Fruit fly (Drosophila melanogaster) whole organism, embryonic: ENCODE measurements around the gene morgue.

Experiments
- Atf6 ChIP-seq: fragments of 200-800 bp; sonication (Bioruptor generic); IDR thresholded peaks from 2 replicates; pipeline ENCODE4 v1.3.6; 2022; ENCODE audit warnings: missing biosample characterization, missing genetic modification characterization
- B-H1 ChIP-seq: fragments of 200-800 bp; sonication (Bioruptor generic); IDR thresholded peaks from 3 replicates; pipeline ENCODE4 v1.3.6; 2022; ENCODE audit warnings: missing biosample characterization, missing genetic modification characterization
- C15 ChIP-seq: fragments of 200-800 bp; sonication (Bioruptor generic); IDR thresholded peaks from 3 replicates; pipeline ENCODE4 v1.3.6; 2022; ENCODE audit warnings: missing biosample characterization, missing genetic modification characterization
- CG10366 ChIP-seq: fragments of 200-800 bp; sonication (Bioruptor generic); IDR thresholded peaks from 2 replicates; pipeline ENCODE4 v1.3.6; 2022; ENCODE audit warnings: missing biosample characterization, missing genetic modification characterization
- CG10959 ChIP-seq: fragments of 200-800 bp; sonication (Bioruptor generic); IDR thresholded peaks from 2 replicates; pipeline ENCODE4 v1.3.6; 2022; ENCODE audit warnings: missing biosample characterization, missing genetic modification characterization
- CG12769 ChIP-seq: fragments of 200-800 bp; sonication (Bioruptor generic); optimal IDR thresholded peaks from 2 replicates; lab custom pipeline; 2019; ENCODE audit warnings: missing biosample characterization, mild to moderate bottlenecking, missing genetic modification characterization, moderate library complexity
- CG14965 ChIP-seq: fragments of 200-800 bp; sonication (Bioruptor generic); optimal IDR thresholded peaks from 2 replicates; lab custom pipeline; 2016; ENCODE audit warnings: missing biosample characterization, missing genetic modification characterization, borderline replicate concordance
- CG1603 ChIP-seq: fragments of 200-800 bp; sonication (Bioruptor generic); optimal IDR thresholded peaks from 2 replicates; lab custom pipeline; 2019; ENCODE audit warnings: missing biosample characterization, mild to moderate bottlenecking, missing genetic modification characterization, moderate library complexity
- CG1832 ChIP-seq: fragments of 200-800 bp; sonication (Bioruptor generic); optimal IDR thresholded peaks from 2 replicates; lab custom pipeline; 2017; ENCODE audit warnings: missing biosample characterization, mild to moderate bottlenecking, missing genetic modification characterization, inconsistent platforms
- CG42726 ChIP-seq: fragments of 200-800 bp; sonication (Bioruptor generic); IDR thresholded peaks from 2 replicates; pipeline ENCODE4 v1.3.6; 2022; ENCODE audit warnings: missing biosample characterization, missing genetic modification characterization; ENCODE audit not compliant: partially characterized antibody
- CG4820 ChIP-seq: fragments of 200-800 bp; sonication (Bioruptor generic); optimal IDR thresholded peaks from 3 replicates; lab custom pipeline; 2016; ENCODE audit warnings: missing biosample characterization, missing genetic modification characterization
- CG6272 ChIP-seq: fragments of 200-800 bp; sonication (Bioruptor generic); IDR thresholded peaks from 2 replicates; pipeline ENCODE4 v1.3.6; 2022; ENCODE audit warnings: missing biosample characterization, missing genetic modification characterization
- CTCF ChIP-seq: fragments of 200-800 bp; sonication (Bioruptor generic); optimal IDR thresholded peaks from 2 replicates; lab custom pipeline; 2017; ENCODE audit warnings: missing biosample characterization, mild to moderate bottlenecking, missing genetic modification characterization, moderate library complexity
- H2.0 ChIP-seq: fragments of 200-800 bp; sonication (Bioruptor generic); IDR thresholded peaks from 2 replicates; pipeline ENCODE4 v1.3.6; 2022; ENCODE audit warnings: missing biosample characterization, missing genetic modification characterization
- HLH3B ChIP-seq: fragments of 200-800 bp; sonication (Bioruptor generic); IDR thresholded peaks from 2 replicates; pipeline ENCODE4 v1.3.6; 2022; ENCODE audit warnings: missing biosample characterization, missing genetic modification characterization
- Meics ChIP-seq: fragments of 200-800 bp; sonication (Bioruptor generic); optimal IDR thresholded peaks from 2 replicates; lab custom pipeline; 2017; ENCODE audit warnings: missing biosample characterization, mild to moderate bottlenecking, missing genetic modification characterization
- NFAT ChIP-seq: fragments of 200-800 bp; sonication (Bioruptor generic); IDR thresholded peaks from 2 replicates; pipeline ENCODE4 v1.3.6; 2022; ENCODE audit warnings: missing biosample characterization, missing genetic modification characterization
- Nf-YA ChIP-seq: fragments of 200-800 bp; sonication (Bioruptor generic); IDR thresholded peaks from 2 replicates; pipeline ENCODE4 v1.3.6; 2022; ENCODE audit warnings: missing biosample characterization, missing genetic modification characterization
- Optix ChIP-seq: fragments of 200-800 bp; sonication (Bioruptor generic); IDR thresholded peaks from 3 replicates; pipeline ENCODE4 v1.3.6; 2022; ENCODE audit warnings: missing biosample characterization, missing genetic modification characterization
- Pdp1 ChIP-seq, 2 experiments: fragments of 200-800 bp; sonication (Bioruptor generic); optimal IDR thresholded peaks; 3 replicates each; lab custom pipeline; 2016; ENCODE audit warnings: missing biosample characterization in 2 of 2, missing genetic modification characterization in 2 of 2, mild to moderate bottlenecking in 1 of 2, moderate library complexity in 1 of 2
- Rfx ChIP-seq: fragments of 200-800 bp; sonication (Bioruptor generic); IDR thresholded peaks from 2 replicates; pipeline ENCODE4 v1.3.6; 2022; ENCODE audit warnings: missing biosample characterization, missing genetic modification characterization
- Rx ChIP-seq: fragments of 200-800 bp; sonication (Bioruptor generic); IDR thresholded peaks from 2 replicates; pipeline ENCODE4 v1.3.6; 2022; ENCODE audit warnings: missing biosample characterization, missing genetic modification characterization
- Taf1 ChIP-seq: fragments of 200-800 bp; sonication (Bioruptor generic); IDR thresholded peaks from 2 replicates; pipeline ENCODE4 v1.3.6; 2022; ENCODE audit warnings: missing biosample characterization, missing genetic modification characterization
- Xbp1 ChIP-seq: fragments of 200-800 bp; sonication (Bioruptor generic); optimal IDR thresholded peaks from 3 replicates; lab custom pipeline; 2016; ENCODE audit warnings: missing biosample characterization, mild to moderate bottlenecking, missing genetic modification characterization
- amos ChIP-seq: fragments of 200-800 bp; sonication (Bioruptor generic); IDR thresholded peaks from 2 replicates; pipeline ENCODE4 v1.3.6; 2022; ENCODE audit warnings: missing biosample characterization, missing genetic modification characterization; ENCODE audit not compliant: partially characterized antibody
- chinmo ChIP-seq: fragments of 200-800 bp; sonication (Bioruptor generic); IDR thresholded peaks from 4 replicates; pipeline ENCODE4 v1.3.6; 2022; ENCODE audit warnings: missing biosample characterization, missing genetic modification characterization; ENCODE audit not compliant: partially characterized antibody
- ci ChIP-seq: fragments of 200-800 bp; sonication (Bioruptor generic); IDR thresholded peaks from 3 replicates; pipeline ENCODE4 v1.3.6; 2022; ENCODE audit warnings: missing biosample characterization, missing genetic modification characterization
- croc ChIP-seq: fragments of 200-800 bp; sonication (Bioruptor generic); conservative IDR thresholded peaks from 3 replicates; pipeline ENCODE4 v1.3.6; 2022; ENCODE audit warnings: missing biosample characterization, missing genetic modification characterization
- dmrt99B ChIP-seq: fragments of 200-800 bp; sonication (Bioruptor generic); optimal IDR thresholded peaks from 2 replicates; lab custom pipeline; 2018; ENCODE audit warnings: missing biosample characterization, mild to moderate bottlenecking, missing genetic modification characterization, moderate library complexity
- emc ChIP-seq: fragments of 200-800 bp; sonication (Bioruptor generic); optimal IDR thresholded peaks from 2 replicates; lab custom pipeline; 2016; ENCODE audit warnings: missing biosample characterization, missing genetic modification characterization
- klu ChIP-seq: fragments of 200-800 bp; sonication (Bioruptor generic); IDR thresholded peaks from 2 replicates; pipeline ENCODE4 v1.3.6; 2022; ENCODE audit warnings: missing biosample characterization, missing genetic modification characterization
- kni ChIP-seq: fragments of 200-800 bp; sonication (Bioruptor generic); optimal IDR thresholded peaks from 3 replicates; lab custom pipeline; 2017; ENCODE audit warnings: mild to moderate bottlenecking, missing biosample characterization, missing genetic modification reagents, missing genetic modification characterization
- mirr ChIP-seq: fragments of 200-800 bp; sonication (Bioruptor generic); optimal IDR thresholded peaks from 3 replicates; lab custom pipeline; 2018; ENCODE audit warnings: missing biosample characterization, mild to moderate bottlenecking, missing genetic modification characterization
- nmo ChIP-seq: fragments of 200-800 bp; sonication (Bioruptor generic); optimal IDR thresholded peaks from 2 replicates; lab custom pipeline; 2018; ENCODE audit warnings: missing biosample characterization, mild to moderate bottlenecking, missing genetic modification characterization, moderate library complexity
- onecut ChIP-seq: fragments of 200-800 bp; sonication (Bioruptor generic); IDR thresholded peaks from 2 replicates; pipeline ENCODE4 v1.3.6; 2022; ENCODE audit warnings: missing biosample characterization, missing genetic modification characterization
- pan ChIP-seq, 4 experiments: fragments of >200 bp in 3 of 4; fragments of 200-800 bp in 1 of 4; sonication (Bioruptor generic) in 1 of 4; optimal IDR thresholded peaks in 3 of 4; IDR thresholded peaks in 1 of 4; 2 replicates each; pipeline versions ENCODE4 v1.3.6 to Lab custom; 2017 to 2022; ENCODE audit warnings: missing biosample characterization in 2 of 4, missing genetic modification characterization in 2 of 4, mixed read lengths in 1 of 4
- pzg ChIP-seq: fragments of 200-800 bp; sonication (Bioruptor generic); optimal IDR thresholded peaks from 3 replicates; lab custom pipeline; 2018; ENCODE audit warnings: missing biosample characterization, mild to moderate bottlenecking, missing genetic modification characterization, moderate library complexity
- ranshi ChIP-seq: fragments of 200-800 bp; sonication (Bioruptor generic); IDR thresholded peaks from 2 replicates; pipeline ENCODE4 v1.3.6; 2022; ENCODE audit warnings: missing biosample characterization, missing genetic modification characterization
- scrt ChIP-seq: fragments of 200-800 bp; sonication (Bioruptor generic); optimal IDR thresholded peaks from 2 replicates; lab custom pipeline; 2018; ENCODE audit warnings: missing biosample characterization, mild to moderate bottlenecking, missing genetic modification characterization, moderate library complexity
- sisA ChIP-seq: fragments of 200-800 bp; sonication (Bioruptor generic); IDR thresholded peaks from 2 replicates; pipeline ENCODE4 v1.3.6; 2022; ENCODE audit warnings: missing biosample characterization, missing genetic modification characterization
- sr ChIP-seq: fragments of 200-800 bp; sonication (Bioruptor generic); IDR thresholded peaks from 3 replicates; pipeline ENCODE4 v1.3.6; 2022; ENCODE audit warnings: missing biosample characterization, missing genetic modification characterization
- tin ChIP-seq: fragments of 200-800 bp; sonication (Bioruptor generic); optimal IDR thresholded peaks from 3 replicates; lab custom pipeline; 2016; ENCODE audit warnings: missing biosample characterization, missing genetic modification characterization
- tup ChIP-seq: fragments of 200-800 bp; sonication (Bioruptor generic); optimal IDR thresholded peaks from 2 replicates; lab custom pipeline; 2016; ENCODE audit warnings: missing biosample characterization, mild to moderate bottlenecking, missing genetic modification characterization, moderate library complexity
- vfl ChIP-seq: fragments of 200-800 bp; sonication (Bioruptor generic); optimal IDR thresholded peaks from 2 replicates; lab custom pipeline; 2016; ENCODE audit warnings: missing biosample characterization, missing genetic modification characterization
- vvl ChIP-seq: fragments of 200-800 bp; sonication (Bioruptor generic); IDR thresholded peaks from 2 replicates; pipeline ENCODE4 v1.3.6; 2022; ENCODE audit warnings: missing biosample characterization, missing genetic modification characterization

morgue gene

DNA sequence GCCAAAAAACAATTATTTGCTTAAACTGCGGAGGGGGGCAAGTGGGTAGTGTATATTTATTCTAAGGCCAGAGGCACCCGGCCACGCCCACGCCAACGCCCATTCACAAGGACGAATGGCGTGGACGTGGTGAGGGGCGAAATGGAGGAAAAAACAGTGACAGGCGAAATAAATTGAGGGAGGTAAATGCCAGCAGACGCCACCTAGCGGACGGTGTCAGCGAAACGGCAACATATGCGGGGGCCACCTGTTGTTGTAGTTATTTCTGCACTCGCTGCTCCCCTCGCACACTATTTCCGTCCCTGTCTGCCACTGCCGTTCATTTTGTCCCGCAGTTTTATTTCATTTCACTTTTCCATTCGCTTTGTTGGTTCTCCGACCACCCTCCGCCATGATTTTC lies 26.5 kb downstream of the morgue start (continued):
- TF ChIP-seq CG6272 (GFP tag; lab: Robert Waterston, UW) (peak; percentile 38), CTCF (GFP tag; lab: Kevin White, UChicago) (peak; percentile 94), CG42726 (0 out of 2 replicates have a peak, but pooled peaks have one; percentile 60), tin (GFP tag; lab: Kevin White, UChicago) (peak; percentile 18), CG10366 (peak; percentile 38), onecut (peak; percentile 33; the same call in 1 of the 2 replicates), Xbp1 (peak; percentile 1), CG12769 (tag; lab: Kevin White, UChicago) (no peak), Atf6 (GFP tag; lab: Robert Waterston, UW) (0 out of 2 replicates have a peak, but pooled peaks have one; percentile 28), sr (GFP tag; lab: Robert Waterston, UW) (peak; percentile 59; the same call in 1 of the 3 replicates), HLH3B (GFP tag; lab: Robert Waterston, UW) (0 out of 2 replicates have a peak, but pooled peaks have one; percentile 15), amos (GFP tag; lab: Robert Waterston, UW) (no peak), vfl (GFP tag; lab: Kevin White, UChicago) (no peak), pzg (GFP tag; lab: Kevin White, UChicago) (no peak), NFAT (0 out of 2 replicates have a peak, but pooled peaks have one; percentile 23), tup (no peak), Optix (GFP tag; lab: Robert Waterston, UW) (peak; percentile 32; the same call in 1 of the 3 replicates), Rfx (GFP tag; lab: Robert Waterston, UW) (0 out of 2 replicates have a peak, but pooled peaks have one; percentile 8), CG1603 (tag; lab: Kevin White, UChicago) (peak; percentile 25), CG14965 (GFP tag; lab: Kevin White, UChicago) (peak; percentile 96), CG10959 (GFP tag; lab: Robert Waterston, UW) (peak; percentile 34; the same call in 1 of the 2 replicates), dmrt99B (tag; lab: Kevin White, UChicago) (peak; percentile 18), sisA (GFP tag; lab: Robert Waterston, UW) (0 out of 2 replicates have a peak, but pooled peaks have one; percentile 24), C15 (GFP tag; lab: Robert Waterston, UW) (0 out of 3 replicates have a peak, but pooled peaks have one; percentile 31), Taf1 (GFP tag; lab: Robert Waterston, UW) (no peak), pan (optimal IDR thresholded peaks at IDR 0.05; lab: Kevin White, UChicago) (no peak), pan (GFP tag; optimal IDR thresholded peaks at IDR 0.05 in 1 of 2, IDR thresholded peaks at IDR 0.05 in 1 of 2) (peak in 1 of 2 experiments; percentile 31), scrt (GFP tag; lab: Kevin White, UChicago) (peak; percentile 48), klu (GFP tag; lab: Robert Waterston, UW) (no peak), CG4820 (GFP tag; lab: Kevin White, UChicago) (no peak), ranshi (GFP tag; lab: Robert Waterston, UW) (0 out of 2 replicates have a peak, but pooled peaks have one; percentile 11), nmo (GFP tag; lab: Kevin White, UChicago) (no peak), B-H1 (GFP tag; lab: Robert Waterston, UW) (peak; percentile 12; the same call in 1 of the 3 replicates), mirr (peak; percentile 7), emc (no peak), Rx (GFP tag; lab: Robert Waterston, UW) (no peak), vvl (GFP tag; lab: Robert Waterston, UW) (peak; percentile 27; the same call in 1 of the 2 replicates), croc (GFP tag; lab: Robert Waterston, UW) (peak; percentile 13; the same call in 1 of the 3 replicates), Pdp1 (GFP tag; optimal IDR thresholded peaks at IDR 0.05; lab: Kevin White, UChicago) (peak in 1 of 2 experiments; percentile 10), H2.0 (0 out of 2 replicates have a peak, but pooled peaks have one; percentile 35), CG1832 (GFP tag; lab: Kevin White, UChicago) (peak; percentile 34), kni (GFP tag; lab: Kevin White, UChicago) (no peak), Meics (GFP tag; lab: Kevin White, UChicago) (no peak), ci (GFP tag; lab: Robert Waterston, UW) (peak; percentile 52; the same call in 1 of the 3 replicates), Nf-YA (GFP tag; lab: Robert Waterston, UW) (0 out of 2 replicates have a peak, but pooled peaks have one; percentile 8), chinmo (GFP tag; lab: Robert Waterston, UW) (0 out of 4 replicates have a peak, but pooled peaks have one; percentile 49)
